Fruit fly (Drosophila melanogaster): ENCODE results near the gene Nuak.

Nuak gene

dm6 chr3R:10264601-10265421, 705 bp downstream of the Nuak start (continued):
- TF ChIP-seq knrl (GFP tag; IDR thresholded peaks at IDR 0.05; ENCODE audit: partially characterized antibody) (no peak), zen (tag; optimal IDR thresholded peaks at IDR 0.05) (peak; percentile 68), CG8388 (GFP tag; optimal IDR thresholded peaks at IDR 0.05) (no peak), Bdp1 (GFP tag; optimal IDR thresholded peaks at IDR 0.05) (no peak), Atf-2 (GFP tag; optimal IDR thresholded peaks at IDR 0.05) (no peak), tll (GFP tag; optimal IDR thresholded peaks at IDR 0.05) (no peak), Elba2 (GFP tag; optimal IDR thresholded peaks at IDR 0.05) (no peak), Xbp1 (GFP tag; optimal IDR thresholded peaks at IDR 0.05) (no peak), sens (GFP tag) (peak; percentile 77), Ravus (GFP tag; IDR thresholded peaks at IDR 0.05) (no peak), ac (GFP tag; optimal IDR thresholded peaks at IDR 0.05) (no peak), en (GFP tag; optimal IDR thresholded peaks at IDR 0.05) (no peak), sug (tag; optimal IDR thresholded peaks at IDR 0.05) (peak; percentile 41), her (GFP tag; optimal IDR thresholded peaks at IDR 0.05) (no peak), CG11696 (GFP tag; IDR thresholded peaks at IDR 0.05) (no peak), exex (tag; optimal IDR thresholded peaks at IDR 0.05) (peak; percentile 68), Oaz (GFP tag; IDR thresholded peaks at IDR 0.05) (no peak), twi (tag; optimal IDR thresholded peaks at IDR 0.05) (no peak), CG12104 (GFP tag; optimal IDR thresholded peaks at IDR 0.05) (no peak), Hmx (GFP tag; optimal IDR thresholded peaks at IDR 0.05) (no peak), hbn (GFP tag; IDR thresholded peaks at IDR 0.05; ENCODE audit: partially characterized antibody) (no peak), dan (GFP tag; IDR thresholded peaks at IDR 0.05) (no peak), jing (GFP tag; optimal IDR thresholded peaks at IDR 0.05) (no peak), gsb-n (tag; optimal IDR thresholded peaks at IDR 0.05) (no peak), vfl (GFP tag; optimal IDR thresholded peaks at IDR 0.05) (no peak), ash1 (GFP tag; optimal IDR thresholded peaks at IDR 0.05) (no peak), CG10274 (GFP tag; optimal IDR thresholded peaks at IDR 0.05) (no peak), gcm (GFP tag; optimal IDR thresholded peaks at IDR 0.05) (no peak), cad (GFP tag; optimal IDR thresholded peaks at IDR 0.05) (peak; percentile 5), Taf1 (GFP tag; IDR thresholded peaks at IDR 0.05) (no peak), CG30431 (GFP tag; optimal IDR thresholded peaks at IDR 0.05) (no peak), CG10462 (GFP tag; optimal IDR thresholded peaks at IDR 0.05) (no peak), CG33557 (GFP tag; optimal IDR thresholded peaks at IDR 0.05) (peak; percentile 18), Ptx1 (GFP tag; IDR thresholded peaks at IDR 0.05) (no peak), emc (GFP tag; optimal IDR thresholded peaks at IDR 0.05) (no peak), salm (tag; optimal IDR thresholded peaks at IDR 0.05) (peak; percentile 6), chm (GFP tag; IDR thresholded peaks at IDR 0.05) (no peak), Sin3A (optimal IDR thresholded peaks at IDR 0.05) (no peak), H15 (GFP tag; IDR thresholded peaks at IDR 0.05) (no peak), CG7987 (GFP tag; optimal IDR thresholded peaks at IDR 0.05) (no peak), lbe (GFP tag; optimal IDR thresholded peaks at IDR 0.05) (no peak), CG14860 (GFP tag; IDR thresholded peaks at IDR 0.05; ENCODE audit: partially characterized antibody) (no peak), CG3726 (GFP tag; IDR thresholded peaks at IDR 0.05) (no peak), B-H2 (GFP tag; optimal IDR thresholded peaks at IDR 0.05) (no peak), CG10267 (tag; optimal IDR thresholded peaks at IDR 0.05) (no peak), CG6689 (GFP tag; IDR thresholded peaks at IDR 0.05) (no peak), Hr78 (GFP tag; optimal IDR thresholded peaks at IDR 0.05) (no peak), CG11723 (GFP tag; optimal IDR thresholded peaks at IDR 0.05) (no peak), CG8281 (tag; optimal IDR thresholded peaks at IDR 0.05) (peak; percentile 31), sc (optimal IDR thresholded peaks at IDR 0.05) (no peak), sc (GFP tag; optimal IDR thresholded peaks at IDR 0.05) (no peak)

Data from whole organism, embryonic.